Worm (Caenorhabditis elegans) whole organism, mixed stage, embryonic: Measurements from ENCODE around the gene uaf-2.

Experiments used
- M03D4.4 ChIP-seq: sonication (generic microtip); optimal IDR thresholded peaks from 2 replicates; lab custom pipeline; 2017; ENCODE audit warnings: mild to moderate bottlenecking, missing genetic modification characterization, missing compliant biosample characterization
- bed-3 ChIP-seq: fragments of 200-800 bp; sonication (Bioruptor generic); optimal IDR thresholded peaks from 3 replicates; lab custom pipeline; 2018; ENCODE audit warnings: mild to moderate bottlenecking, missing genetic modification characterization, moderate library complexity, missing compliant biosample characterization
- blmp-1 ChIP-seq: fragments of 150-350 bp; optimal IDR thresholded peaks from 2 replicates; lab custom pipeline; 2014; ENCODE audit warnings: missing biosample characterization, missing genetic modification characterization
- ceh-39 ChIP-seq: fragments of 150-350 bp; optimal IDR thresholded peaks from 2 replicates; lab custom pipeline; 2014; ENCODE audit warnings: missing biosample characterization, missing genetic modification characterization
- ceh-43 ChIP-seq: fragments of 200-800 bp; sonication (Bioruptor generic); optimal IDR thresholded peaks from 2 replicates; lab custom pipeline; 2018; ENCODE audit warnings: mild to moderate bottlenecking, missing genetic modification characterization, moderate library complexity, missing compliant biosample characterization
- ceh-83 ChIP-seq: fragments of 200-800 bp; sonication (Bioruptor generic); optimal IDR thresholded peaks from 2 replicates; lab custom pipeline; 2018; ENCODE audit warnings: mild to moderate bottlenecking, missing genetic modification characterization, missing compliant biosample characterization
- ces-1 ChIP-seq: fragments of 150-350 bp; optimal IDR thresholded peaks from 2 replicates; lab custom pipeline; 2014; ENCODE audit warnings: missing biosample characterization, missing genetic modification reagents, missing genetic modification characterization
- cnd-1 ChIP-seq: fragments of 200-800 bp; sonication (Bioruptor generic); optimal IDR thresholded peaks from 2 replicates; lab custom pipeline; 2018; ENCODE audit warnings: mild to moderate bottlenecking, missing genetic modification characterization, missing compliant biosample characterization
- drap-1 ChIP-seq: fragments of 200-800 bp; sonication (Bioruptor generic); optimal IDR thresholded peaks from 3 replicates; lab custom pipeline; 2018; ENCODE audit warnings: mild to moderate bottlenecking, missing genetic modification characterization, missing compliant biosample characterization
- elt-1 ChIP-seq: sonication (generic microtip); optimal IDR thresholded peaks from 2 replicates; lab custom pipeline; 2017; ENCODE audit warnings: missing genetic modification characterization, mild to moderate bottlenecking, missing compliant biosample characterization, antibody characterized with exemption, moderate library complexity, borderline replicate concordance; ENCODE audit not compliant: insufficient read depth
- elt-3 ChIP-seq: fragments of 150-350 bp; optimal IDR thresholded peaks from 2 replicates; lab custom pipeline; 2014; ENCODE audit warnings: missing biosample characterization, missing genetic modification characterization
- flh-1 ChIP-seq: fragments of 200-800 bp; sonication (Bioruptor generic); optimal IDR thresholded peaks from 2 replicates; lab custom pipeline; 2018; ENCODE audit warnings: mild to moderate bottlenecking, missing genetic modification characterization, moderate library complexity, missing compliant biosample characterization
- ham-2 ChIP-seq: fragments of 200-800 bp; sonication (Bioruptor generic); optimal IDR thresholded peaks from 2 replicates; lab custom pipeline; 2018; ENCODE audit warnings: mild to moderate bottlenecking, missing genetic modification characterization, missing compliant biosample characterization
- hlh-1 ChIP-seq: fragments of 150-350 bp; optimal IDR thresholded peaks from 2 replicates; lab custom pipeline; 2014; ENCODE audit warnings: missing biosample characterization, missing genetic modification reagents, missing genetic modification characterization
- lin-13 ChIP-seq: fragments of 150-350 bp; optimal IDR thresholded peaks from 2 replicates; lab custom pipeline; 2014; ENCODE audit warnings: missing biosample characterization, missing genetic modification characterization
- lin-32 ChIP-seq: fragments of 200-800 bp; sonication (Bioruptor generic); optimal IDR thresholded peaks from 2 replicates; lab custom pipeline; 2018; ENCODE audit warnings: mild to moderate bottlenecking, missing genetic modification characterization, missing compliant biosample characterization
- lsy-2 ChIP-seq: fragments of 150-350 bp; optimal IDR thresholded peaks from 2 replicates; lab custom pipeline; 2014; ENCODE audit warnings: missing biosample characterization, missing genetic modification characterization
- mab-5 ChIP-seq: fragments of 150-350 bp; optimal IDR thresholded peaks from 2 replicates; lab custom pipeline; 2014; ENCODE audit warnings: missing biosample characterization, missing genetic modification characterization
- mep-1 ChIP-seq: fragments of 150-350 bp; optimal IDR thresholded peaks from 2 replicates; lab custom pipeline; 2017; ENCODE audit warnings: missing biosample characterization, missing genetic modification reagents, missing genetic modification characterization, inconsistent platforms
- mls-2 ChIP-seq: sonication (generic microtip); optimal IDR thresholded peaks from 2 replicates; lab custom pipeline; 2016; ENCODE audit warnings: mild to moderate bottlenecking, missing genetic modification characterization, moderate library complexity, missing compliant biosample characterization
- nhr-12 ChIP-seq: fragments of 150-350 bp; optimal IDR thresholded peaks from 2 replicates; lab custom pipeline; 2014; ENCODE audit warnings: missing biosample characterization, missing genetic modification characterization
- nhr-2 ChIP-seq: fragments of 150-350 bp; optimal IDR thresholded peaks from 2 replicates; lab custom pipeline; 2014; ENCODE audit warnings: missing biosample characterization, missing genetic modification characterization
- nhr-237 ChIP-seq: fragments of 150-350 bp; optimal IDR thresholded peaks from 2 replicates; lab custom pipeline; 2014; ENCODE audit warnings: missing biosample characterization, missing genetic modification characterization
- nhr-28 ChIP-seq: fragments of 150-350 bp; optimal IDR thresholded peaks from 2 replicates; lab custom pipeline; 2014; ENCODE audit warnings: missing biosample characterization, missing genetic modification characterization
- nhr-76 ChIP-seq: sonication (generic microtip); optimal IDR thresholded peaks from 2 replicates; lab custom pipeline; 2017; ENCODE audit warnings: missing biosample characterization, missing genetic modification characterization
- pha-4 ChIP-seq: fragments of 150-350 bp; optimal IDR thresholded peaks from 2 replicates; lab custom pipeline; 2018; ENCODE audit warnings: missing biosample characterization, missing genetic modification reagents, missing genetic modification characterization
- sem-2 ChIP-seq: fragments of 200-800 bp; sonication (Bioruptor generic); optimal IDR thresholded peaks from 2 replicates; lab custom pipeline; 2018; ENCODE audit warnings: mild to moderate bottlenecking, missing genetic modification characterization, missing compliant biosample characterization
- snpc-4 ChIP-seq: fragments of 150-350 bp; optimal IDR thresholded peaks from 2 replicates; lab custom pipeline; 2014; ENCODE audit warnings: missing biosample characterization, missing genetic modification characterization
- sptf-1 ChIP-seq: sonication (generic microtip); optimal IDR thresholded peaks from 2 replicates; lab custom pipeline; 2017; ENCODE audit warnings: mild to moderate bottlenecking, missing genetic modification characterization, moderate library complexity, missing compliant biosample characterization
- tbx-8 ChIP-seq: fragments of 200-800 bp; sonication (Bioruptor generic); optimal IDR thresholded peaks from 2 replicates; lab custom pipeline; 2018; ENCODE audit warnings: mild to moderate bottlenecking, missing genetic modification characterization, moderate library complexity, missing compliant biosample characterization
- unc-120 ChIP-seq: sonication (generic microtip); optimal IDR thresholded peaks from 2 replicates; lab custom pipeline; 2017; ENCODE audit warnings: missing genetic modification characterization, missing compliant biosample characterization; ENCODE audit not compliant: poor library complexity, severe bottlenecking
- unc-39 ChIP-seq: fragments of 150-350 bp; optimal IDR thresholded peaks from 2 replicates; lab custom pipeline; 2014; ENCODE audit warnings: missing biosample characterization, missing genetic modification characterization
- unc-62 ChIP-seq: fragments of 150-350 bp; optimal IDR thresholded peaks from 2 replicates; lab custom pipeline; 2014; ENCODE audit warnings: missing biosample characterization, missing genetic modification reagents, missing genetic modification characterization
- zip-8 ChIP-seq: fragments of 150-350 bp; optimal IDR thresholded peaks from 2 replicates; lab custom pipeline; 2014; ENCODE audit warnings: missing biosample characterization, missing genetic modification characterization
- ztf-11 ChIP-seq: fragments of 150-350 bp; optimal IDR thresholded peaks from 2 replicates; lab custom pipeline; 2014; ENCODE audit warnings: missing biosample characterization, missing genetic modification characterization

The uaf-2 gene

DNA sequence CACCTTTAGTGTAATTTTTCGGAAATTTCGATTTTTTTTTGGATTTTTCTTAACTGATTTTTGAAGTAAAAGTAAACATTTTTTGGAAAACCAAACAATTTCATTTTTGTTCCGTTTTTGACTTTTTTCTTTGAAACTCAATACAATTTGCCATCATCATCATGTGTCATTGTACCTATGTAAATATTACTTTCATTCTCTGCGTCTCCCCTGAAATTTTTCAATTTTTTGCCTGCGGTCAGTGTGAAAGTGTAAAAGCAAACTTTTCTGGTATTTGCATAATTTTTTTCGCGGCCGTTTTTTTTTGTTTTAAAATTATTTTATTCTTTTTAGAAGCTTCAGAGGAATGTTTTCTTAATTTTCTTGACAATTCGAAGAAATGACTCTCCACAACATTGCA lies 24.9 kb downstream of the uaf-2 start, which contains the start of gene Y116A8C.29:
Gene Y116A8C.29, plus strand, starts transcription at position 328 of the 400 bp plus-strand sequence.
- TF ChIP-seq ham-2 (GFP tag; lab: Kevin White, UChicago) (no peak), elt-1 (tag; lab: Kevin White, UChicago) (no peak), tbx-8 (GFP tag; lab: Kevin White, UChicago) (no peak), ztf-11 (tag; lab: Kevin White, UChicago) (no peak), zip-8 (tag; lab: Kevin White, UChicago) (no peak)

DNA sequence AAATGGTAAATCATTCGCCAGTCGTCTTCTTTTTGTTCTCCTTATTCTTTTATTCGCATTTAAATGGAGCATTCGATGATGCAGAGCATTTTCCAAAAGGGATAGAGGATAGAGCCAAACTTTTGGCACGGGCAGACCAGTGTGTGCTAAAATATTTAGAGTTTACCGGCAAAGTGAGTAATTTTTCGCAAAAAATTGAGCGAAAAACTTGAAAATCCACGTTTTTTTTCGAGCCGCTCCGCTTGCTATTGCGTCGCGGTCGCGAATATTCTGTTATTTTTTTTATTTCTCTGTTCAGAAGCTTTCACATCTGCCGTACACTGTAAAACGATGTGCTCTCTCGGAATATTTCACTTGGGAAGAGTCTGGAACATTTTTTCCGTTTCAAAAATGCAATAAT lies 29.7 kb downstream of the uaf-2 start, which contains the start of gene Y116A8C.43:
Gene Y116A8C.43, plus strand, starts transcription at position 3 of the 400 bp plus-strand sequence.
- TF ChIP-seq mls-2 (tag; lab: Kevin White, UChicago): no peak
- TF ChIP-seq, all 35 proteins: peak for 0

DNA sequence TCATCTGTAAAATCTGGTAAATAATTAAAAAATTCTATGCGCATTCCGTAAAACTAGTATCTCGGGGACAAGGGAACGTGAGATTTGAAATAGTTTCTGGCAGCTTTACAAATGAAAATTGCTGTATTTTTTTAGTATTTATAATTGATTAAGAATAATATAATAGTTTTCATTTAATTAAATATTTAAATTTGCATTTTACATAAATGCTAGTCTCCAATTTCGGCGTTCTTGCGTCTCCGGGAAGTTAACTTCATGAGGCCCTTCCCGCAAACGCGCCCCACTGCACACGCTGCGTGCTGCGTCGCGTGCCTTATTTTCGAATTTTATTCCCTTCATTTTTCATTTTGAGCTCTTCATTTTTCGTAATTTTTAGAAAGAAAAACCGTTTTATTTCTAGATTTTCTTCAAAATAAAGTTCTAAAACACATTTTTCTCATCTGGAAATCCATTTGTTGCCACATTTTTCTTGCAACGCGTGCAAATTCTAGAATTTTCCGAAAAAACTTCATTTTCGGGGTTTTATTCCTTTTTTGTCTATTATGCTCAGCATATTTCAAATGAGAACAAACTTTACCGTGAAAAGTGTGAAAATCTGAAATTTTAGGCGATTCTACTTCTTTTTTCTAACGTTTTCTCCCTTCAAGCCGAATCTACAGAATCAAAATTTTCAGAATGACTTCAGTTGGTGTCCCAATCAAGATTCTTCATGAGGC lies 31.0 kb downstream of the uaf-2 start, which contains the start of the genes snx-13 and snr-1:
Gene snx-13, minus strand, starts transcription at position 55 of the 716 bp plus-strand sequence.
Gene snr-1, plus strand, starts transcription at position 666 of the 716 bp plus-strand sequence.
- TF ChIP-seq lin-32: peak; percentile 84
- TF ChIP-seq unc-120 (tag; lab: Kevin White, UChicago): peak; percentile 51
- no peak for TF ChIP-seq unc-62
- TF ChIP-seq ceh-43 (GFP tag; lab: Kevin White, UChicago): peak; percentile 82
- no peak for TF ChIP-seq unc-39
- TF ChIP-seq lsy-2 (tag; lab: Kevin White, UChicago): peak; percentile 72
- no peak for TF ChIP-seq snpc-4 (tag; lab: Kevin White, UChicago)
- TF ChIP-seq sptf-1 (tag; lab: Kevin White, UChicago): peak; percentile 98
- TF ChIP-seq tbx-8 (GFP tag; lab: Kevin White, UChicago): peak; percentile 90
- no peak for TF ChIP-seq nhr-12 (tag; lab: Kevin White, UChicago)
- peak; percentile 80 for TF ChIP-seq sem-2
- peak; percentile 90 for TF ChIP-seq ceh-83 (GFP tag; lab: Kevin White, UChicago)
- peak; percentile 33 for TF ChIP-seq flh-1 (GFP tag; lab: Kevin White, UChicago)
- TF ChIP-seq elt-3 (tag; lab: Kevin White, UChicago): no peak
- peak; percentile 92 for TF ChIP-seq cnd-1 (tag; lab: Kevin White, UChicago)
- peak; percentile 58 for TF ChIP-seq ceh-39 (tag; lab: Kevin White, UChicago)
- TF ChIP-seq ztf-11 (tag; lab: Kevin White, UChicago): no peak
- no peak for TF ChIP-seq elt-1 (tag; lab: Kevin White, UChicago)
- TF ChIP-seq M03D4.4 (tag; lab: Kevin White, UChicago): peak; percentile 88
- TF ChIP-seq ham-2 (GFP tag; lab: Kevin White, UChicago): peak; percentile 58
- no peak for TF ChIP-seq nhr-76
- TF ChIP-seq lin-13: peak; percentile 66
- TF ChIP-seq hlh-1 (tag; lab: Kevin White, UChicago): no peak
- TF ChIP-seq nhr-28 (tag; lab: Kevin White, UChicago): no peak
- TF ChIP-seq blmp-1 (tag; lab: Kevin White, UChicago): no peak
- peak; percentile 77 for TF ChIP-seq mep-1
- TF ChIP-seq nhr-237 (tag; lab: Kevin White, UChicago): peak; percentile 58
- peak; percentile 71 for TF ChIP-seq ces-1 (GFP tag; lab: Kevin White, UChicago)
- peak; percentile 87 for TF ChIP-seq drap-1 (GFP tag; lab: Kevin White, UChicago)
- peak; percentile 86 for TF ChIP-seq mls-2 (tag; lab: Kevin White, UChicago)
- peak; percentile 50 for TF ChIP-seq pha-4
- TF ChIP-seq nhr-2 (tag; lab: Kevin White, UChicago): no peak
- TF ChIP-seq mab-5 (tag; lab: Kevin White, UChicago): no peak
- TF ChIP-seq zip-8 (tag; lab: Kevin White, UChicago): no peak
- TF ChIP-seq bed-3 (GFP tag; lab: Kevin White, UChicago): peak; percentile 82
